Worm (Caenorhabditis elegans): ENCODE results near the gene ymel-1.
A peak's percentile ranks its signal among the peaks of the same experiment; 100 is the strongest.

Gene ymel-1

ce11 chrIII:10415822-10416221 is at the start of gene ymel-1:
Gene ymel-1 (plus strand): TSS chrIII:10416139.
- TF ChIP-seq nhr-25 (tag; optimal IDR thresholded peaks at IDR 0.05) (peak; percentile 19), nhr-67 (tag; optimal IDR thresholded peaks at IDR 0.05) (no peak), ceh-28 (tag; optimal IDR thresholded peaks at IDR 0.05) (no peak), daf-12 (tag; optimal IDR thresholded peaks at IDR 0.05) (no peak), ztf-4 (tag; optimal IDR thresholded peaks at IDR 0.05) (no peak), eor-1 (tag; optimal IDR thresholded peaks at IDR 0.05) (no peak), hmg-11 (tag; optimal IDR thresholded peaks at IDR 0.05) (peak; percentile 29), unc-62 (GFP tag; optimal IDR thresholded peaks at IDR 0.05) (no peak), elt-1 (tag; optimal IDR thresholded peaks at IDR 0.05) (no peak), fkh-2 (tag; optimal IDR thresholded peaks at IDR 0.05) (no peak), elt-3 (tag; optimal IDR thresholded peaks at IDR 0.05) (no peak), ceh-16 (tag; optimal IDR thresholded peaks at IDR 0.05) (no peak), nhr-76 (tag; optimal IDR thresholded peaks at IDR 0.05) (no peak), nhr-43 (tag; optimal IDR thresholded peaks at IDR 0.05; ENCODE audit: poor library complexity, severe bottlenecking) (no peak), egl-5 (tag; optimal IDR thresholded peaks at IDR 0.05) (no peak), nhr-12 (tag; optimal IDR thresholded peaks at IDR 0.05) (no peak), pha-4 (tag; optimal IDR thresholded peaks at IDR 0.05) (peak; percentile 53), sea-2 (GFP tag; optimal IDR thresholded peaks at IDR 0.05) (no peak), nfya-1 (tag; optimal IDR thresholded peaks at IDR 0.05; ENCODE audit: insufficient read depth) (peak; percentile 35), nhr-11 (tag; optimal IDR thresholded peaks at IDR 0.05) (no peak), lin-39 (tag; optimal IDR thresholded peaks at IDR 0.05) (peak; percentile 60), ZK546.5 (tag; optimal IDR thresholded peaks at IDR 0.05) (no peak), tbx-2 (tag; optimal IDR thresholded peaks at IDR 0.05) (no peak), pqm-1 (tag; optimal IDR thresholded peaks at IDR 0.05) (peak; percentile 39), ceh-9 (tag; optimal IDR thresholded peaks at IDR 0.05) (no peak), skn-1 (tag; optimal IDR thresholded peaks at IDR 0.05) (no peak), jun-1 (tag; optimal IDR thresholded peaks at IDR 0.05) (no peak), nhr-77 (tag; optimal IDR thresholded peaks at IDR 0.05) (no peak), ceh-82 (tag; optimal IDR thresholded peaks at IDR 0.05) (no peak), ztf-11 (tag; optimal IDR thresholded peaks at IDR 0.05) (no peak), ama-1 (optimal IDR thresholded peaks at IDR 0.05) (no peak), lsy-12 (tag; optimal IDR thresholded peaks at IDR 0.05) (no peak), unc-39 (tag; optimal IDR thresholded peaks at IDR 0.05) (no peak), lin-15B (tag; optimal IDR thresholded peaks at IDR 0.05) (peak; percentile 50), mdl-1 (tag; optimal IDR thresholded peaks at IDR 0.05) (no peak), fkh-10 (GFP tag; optimal IDR thresholded peaks at IDR 0.05) (no peak), elt-2 (tag; optimal IDR thresholded peaks at IDR 0.05) (peak; percentile 22), zag-1 (tag; optimal IDR thresholded peaks at IDR 0.05) (no peak), mml-1 (tag; optimal IDR thresholded peaks at IDR 0.05) (no peak), R02D3.7 (tag; optimal IDR thresholded peaks at IDR 0.05) (peak; percentile 11), nhr-237 (tag; optimal IDR thresholded peaks at IDR 0.05) (no peak), aly-2 (tag; optimal IDR thresholded peaks at IDR 0.05) (peak; percentile 14), egl-27 (tag; optimal IDR thresholded peaks at IDR 0.05) (no peak), nhr-23 (tag; optimal IDR thresholded peaks at IDR 0.05) (peak; percentile 32), fos-1 (tag; optimal IDR thresholded peaks at IDR 0.05) (no peak), snpc-4 (tag; optimal IDR thresholded peaks at IDR 0.05) (no peak), nhr-28 (tag; optimal IDR thresholded peaks at IDR 0.05) (no peak)

DNA sequence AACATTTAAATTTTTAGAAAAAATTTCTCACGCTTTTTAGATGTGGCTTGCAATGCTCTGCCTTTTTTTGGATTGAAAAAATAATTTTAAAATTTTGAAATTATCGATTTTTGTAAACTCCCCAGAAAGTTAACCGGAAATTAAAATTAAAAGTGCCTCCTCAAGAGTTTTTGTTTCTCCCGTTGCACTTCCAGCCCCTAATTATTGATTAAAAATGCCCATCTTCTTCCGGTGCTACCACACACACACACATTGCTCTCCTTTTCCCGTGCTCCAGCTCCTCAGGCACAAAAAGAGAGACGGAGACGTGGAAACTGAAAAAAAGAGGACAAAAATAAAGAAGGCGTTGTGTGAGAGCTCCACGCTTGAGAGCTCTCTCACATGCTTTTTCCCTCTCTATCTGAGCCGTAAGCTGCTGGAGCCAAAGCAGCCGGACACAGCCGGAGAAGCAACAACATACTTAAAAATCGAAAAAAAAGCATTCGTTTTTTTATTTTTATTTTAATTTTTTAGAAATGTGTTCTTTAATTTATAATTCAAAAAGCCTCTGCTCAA is 48.5 kb upstream of the ymel-1 start:
- no peak for TF ChIP-seq eor-1 (tag; optimal IDR thresholded peaks at IDR 0.05)
- peak; percentile 8 for TF ChIP-seq hmg-11 (tag; optimal IDR thresholded peaks at IDR 0.05)
- no peak for TF ChIP-seq ceh-28 (tag; optimal IDR thresholded peaks at IDR 0.05)
- TF ChIP-seq egl-27 (tag; optimal IDR thresholded peaks at IDR 0.05) = no peak
- TF ChIP-seq mml-1 (tag; optimal IDR thresholded peaks at IDR 0.05) = no peak
- TF ChIP-seq nfya-1 (tag; optimal IDR thresholded peaks at IDR 0.05; ENCODE audit: insufficient read depth) = peak; percentile 31
- TF ChIP-seq ceh-82 (tag; optimal IDR thresholded peaks at IDR 0.05) = no peak

Measured in whole organism, L3 larva.